Worm (Caenorhabditis elegans) whole organism, young adult: Measurements from ENCODE around the gene C49C8.6.
A peak's percentile ranks its signal among the peaks of the same experiment; 100 is the strongest.

ENCODE experiments used
- B0035.1 ChIP-seq: sonication (generic microtip); optimal IDR thresholded peaks from 2 replicates; lab custom pipeline; 2016; ENCODE audit warnings: missing genetic modification characterization, mild to moderate bottlenecking, missing compliant biosample characterization, missing genotype, missing genetic modification reagents
- C06A6.2 ChIP-seq: fragments of 200-800 bp; sonication (Bioruptor generic); conservative IDR thresholded peaks from 2 replicates; pipeline ENCODE4 v1.3.6; 2022; ENCODE audit warnings: missing genetic modification characterization, missing compliant biosample characterization
- C17E4.6 ChIP-seq: fragments of 200-800 bp; sonication (Bioruptor generic); IDR thresholded peaks from 2 replicates; pipeline ENCODE4 v1.3.6; 2022; ENCODE audit warnings: missing genetic modification reagents, missing genetic modification characterization, missing compliant biosample characterization
- F10E7.11 ChIP-seq: sonication (generic microtip); optimal IDR thresholded peaks from 2 replicates; lab custom pipeline; 2017; ENCODE audit warnings: mild to moderate bottlenecking, missing genetic modification characterization, moderate library complexity, missing compliant biosample characterization
- F33H1.4 ChIP-seq: fragments of 200-800 bp; sonication (Bioruptor generic); IDR thresholded peaks from 2 replicates; pipeline ENCODE4 v1.3.6; 2022; ENCODE audit warnings: missing genetic modification reagents, missing genetic modification characterization, missing compliant biosample characterization
- F57C9.4 ChIP-seq: sonication (generic microtip); optimal IDR thresholded peaks from 2 replicates; lab custom pipeline; 2017; ENCODE audit warnings: mild to moderate bottlenecking, missing genetic modification characterization, missing compliant biosample characterization
- K12H6.12 ChIP-seq: fragments of 200-800 bp; sonication (Bioruptor generic); optimal IDR thresholded peaks from 2 replicates; lab custom pipeline; 2018; ENCODE audit warnings: mild to moderate bottlenecking, missing genetic modification characterization, missing compliant biosample characterization
- Y56A3A.18 ChIP-seq: fragments of 200-800 bp; sonication (Bioruptor generic); IDR thresholded peaks from 2 replicates; pipeline ENCODE4 v1.3.6; 2022; ENCODE audit warnings: missing genetic modification reagents, missing genetic modification characterization, missing compliant biosample characterization
- Y95B8A.8 ChIP-seq: fragments of 200-800 bp; sonication (Bioruptor generic); IDR thresholded peaks from 2 replicates; pipeline ENCODE4 v1.3.6; 2022; ENCODE audit warnings: missing genetic modification reagents, missing genetic modification characterization, missing compliant biosample characterization
- ama-1 ChIP-seq, 3 experiments: fragments of 150-350 bp in 1 of 3; sonication (generic microtip) in 2 of 3; optimal IDR thresholded peaks; 2 replicates each; lab custom pipeline; 2014 to 2018; ENCODE audit warnings: missing biosample characterization in 2 of 3, missing genetic modification characterization in 2 of 3, missing genetic modification reagents in 2 of 3
- aptf-3 ChIP-seq: fragments of 200-800 bp; sonication (Bioruptor generic); IDR thresholded peaks from 2 replicates; pipeline ENCODE4 v1.3.6; 2022; ENCODE audit warnings: missing genetic modification characterization, missing compliant biosample characterization
- atf-7 ChIP-seq: sonication (generic microtip); optimal IDR thresholded peaks from 2 replicates; lab custom pipeline; 2017; ENCODE audit warnings: mild to moderate bottlenecking, missing genetic modification characterization, missing compliant biosample characterization
- attf-3 ChIP-seq: fragments of 200-800 bp; sonication (Bioruptor generic); conservative IDR thresholded peaks from 2 replicates; pipeline ENCODE4 v1.3.6; 2022; ENCODE audit warnings: missing genetic modification reagents, missing genetic modification characterization, missing compliant biosample characterization
- bed-1 ChIP-seq: fragments of 200-800 bp; sonication (Bioruptor generic); IDR thresholded peaks from 2 replicates; pipeline ENCODE4 v1.3.6; 2022; ENCODE audit warnings: missing genetic modification reagents, missing genetic modification characterization, missing compliant biosample characterization
- bed-2 ChIP-seq: fragments of 200-800 bp; sonication (Bioruptor generic); IDR thresholded peaks from 2 replicates; pipeline ENCODE4 v1.3.6; 2022; ENCODE audit warnings: missing genetic modification reagents, missing genetic modification characterization, missing compliant biosample characterization
- cebp-1 ChIP-seq, 2 experiments: fragments of 200-800 bp in 1 of 2; sonication (Bioruptor generic) in 1 of 2; sonication (generic microtip) in 1 of 2; IDR thresholded peaks in 1 of 2; optimal IDR thresholded peaks in 1 of 2; 2 replicates each; pipeline versions ENCODE4 v1.3.6 to Lab custom; 2017 to 2022; ENCODE audit warnings: missing compliant biosample characterization in 2 of 2, missing genetic modification characterization in 2 of 2, mild to moderate bottlenecking in 1 of 2, missing genetic modification reagents in 1 of 2, moderate library complexity in 1 of 2
- ceh-27 ChIP-seq: fragments of 200-800 bp; sonication (Bioruptor generic); optimal IDR thresholded peaks from 2 replicates; lab custom pipeline; 2018; ENCODE audit warnings: mild to moderate bottlenecking, missing genetic modification characterization, moderate library complexity, missing compliant biosample characterization
- dox-1 ChIP-seq: fragments of 200-800 bp; sonication (Bioruptor generic); IDR thresholded peaks from 2 replicates; pipeline ENCODE4 v1.3.6; 2022; ENCODE audit warnings: missing genetic modification reagents, missing genetic modification characterization, missing compliant biosample characterization
- egrh-3 ChIP-seq: fragments of 200-800 bp; sonication (Bioruptor generic); IDR thresholded peaks from 2 replicates; pipeline ENCODE4 v1.3.6; 2022; ENCODE audit warnings: missing genetic modification reagents, missing genetic modification characterization, missing compliant biosample characterization
- gei-17 ChIP-seq: fragments of 200-800 bp; sonication (Bioruptor generic); optimal IDR thresholded peaks from 2 replicates; lab custom pipeline; 2018; ENCODE audit warnings: mild to moderate bottlenecking, missing genetic modification characterization, missing compliant biosample characterization
- hlh-26 ChIP-seq: fragments of 200-800 bp; sonication (Bioruptor generic); conservative IDR thresholded peaks from 2 replicates; pipeline ENCODE4 v1.3.6; 2022; ENCODE audit warnings: missing genetic modification reagents, missing genetic modification characterization, missing compliant biosample characterization
- hmg-1.2 ChIP-seq: fragments of 200-800 bp; sonication (Bioruptor generic); IDR thresholded peaks from 2 replicates; pipeline ENCODE4 v1.3.6; 2022; ENCODE audit warnings: missing genetic modification reagents, missing genetic modification characterization, missing compliant biosample characterization
- hmg-20 ChIP-seq: fragments of 200-800 bp; sonication (Bioruptor generic); IDR thresholded peaks from 2 replicates; pipeline ENCODE4 v1.3.6; 2022; ENCODE audit warnings: missing genetic modification reagents, missing genetic modification characterization, missing compliant biosample characterization
- hsf-1 ChIP-seq: fragments of 200-800 bp; sonication (Bioruptor generic); IDR thresholded peaks from 2 replicates; pipeline ENCODE4 v1.3.6; 2022; ENCODE audit warnings: missing genetic modification reagents, missing genetic modification characterization, missing compliant biosample characterization
- lin-26 ChIP-seq: fragments of 200-800 bp; sonication (Bioruptor generic); IDR thresholded peaks from 2 replicates; pipeline ENCODE4 v1.3.6; 2022; ENCODE audit warnings: missing genetic modification reagents, missing genetic modification characterization, missing compliant biosample characterization
- lir-1 ChIP-seq: fragments of 200-800 bp; sonication (Bioruptor generic); conservative IDR thresholded peaks from 2 replicates; pipeline ENCODE4 v1.3.6; 2022; ENCODE audit warnings: missing genetic modification reagents, missing genetic modification characterization, missing compliant biosample characterization
- madf-3 ChIP-seq: fragments of 200-800 bp; sonication (Bioruptor generic); IDR thresholded peaks from 2 replicates; pipeline ENCODE4 v1.3.6; 2022; ENCODE audit warnings: missing genetic modification reagents, missing genetic modification characterization, missing compliant biosample characterization
- mel-28 ChIP-seq: sonication (generic microtip); optimal IDR thresholded peaks from 2 replicates; lab custom pipeline; 2016; ENCODE audit warnings: borderline replicate concordance, mild to moderate bottlenecking, missing genetic modification characterization, missing compliant biosample characterization
- mxl-1 ChIP-seq: sonication (generic microtip); optimal IDR thresholded peaks from 2 replicates; lab custom pipeline; 2016; ENCODE audit warnings: missing genetic modification characterization, missing compliant biosample characterization
- nfya-1 ChIP-seq: sonication (generic microtip); optimal IDR thresholded peaks from 2 replicates; lab custom pipeline; 2017; ENCODE audit warnings: antibody characterized with exemption, missing compliant biosample characterization, missing genetic modification characterization, borderline replicate concordance; ENCODE audit not compliant: insufficient read depth
- nhr-27 ChIP-seq: fragments of 200-800 bp; sonication (Bioruptor generic); optimal IDR thresholded peaks from 2 replicates; lab custom pipeline; 2018; ENCODE audit warnings: mild to moderate bottlenecking, missing genetic modification characterization, moderate library complexity, missing compliant biosample characterization
- nhr-90 ChIP-seq: sonication (generic microtip); optimal IDR thresholded peaks from 2 replicates; lab custom pipeline; 2016; ENCODE audit warnings: missing genotype, mild to moderate bottlenecking, missing genetic modification characterization, missing compliant biosample characterization
- pbrm-1 ChIP-seq: fragments of 200-800 bp; sonication (Bioruptor generic); IDR thresholded peaks from 2 replicates; pipeline ENCODE4 v1.3.6; 2022; ENCODE audit warnings: missing genetic modification reagents, missing genetic modification characterization, missing compliant biosample characterization
- rec-8 ChIP-seq, 2 experiments: sonication (generic microtip); optimal IDR thresholded peaks; 2 replicates each; lab custom pipeline; 2016; ENCODE audit warnings: mild to moderate bottlenecking in 2 of 2, missing genetic modification characterization in 2 of 2, missing genetic modification reagents in 2 of 2, missing genotype in 2 of 2, missing biosample characterization in 1 of 2, missing compliant biosample characterization in 1 of 2, moderate library complexity in 1 of 2
- sea-2 ChIP-seq: fragments of 200-800 bp; sonication (Bioruptor generic); IDR thresholded peaks from 2 replicates; pipeline ENCODE4 v1.3.6; 2022; ENCODE audit warnings: missing genetic modification characterization, missing compliant biosample characterization
- snpc-1.1 ChIP-seq: sonication (generic microtip); optimal IDR thresholded peaks from 2 replicates; lab custom pipeline; 2017; ENCODE audit warnings: missing genetic modification characterization, mild to moderate bottlenecking, missing compliant biosample characterization, antibody characterized with exemption, moderate library complexity, missing genotype, missing genetic modification reagents; ENCODE audit not compliant: insufficient read depth
- somi-1 ChIP-seq: fragments of 200-800 bp; sonication (Bioruptor generic); optimal IDR thresholded peaks from 2 replicates; lab custom pipeline; 2018; ENCODE audit warnings: mild to moderate bottlenecking, missing genetic modification characterization, missing compliant biosample characterization
- tlf-1 ChIP-seq: fragments of 200-800 bp; sonication (Bioruptor generic); optimal IDR thresholded peaks from 2 replicates; lab custom pipeline; 2018; ENCODE audit warnings: mild to moderate bottlenecking, missing genetic modification characterization, missing compliant biosample characterization
- unc-62 ChIP-seq: fragments of 150-350 bp; optimal IDR thresholded peaks from 2 replicates; lab custom pipeline; 2014; ENCODE audit warnings: missing biosample characterization, missing genetic modification reagents, missing genetic modification characterization
- zfh-2 ChIP-seq: fragments of 200-800 bp; sonication (Bioruptor generic); conservative IDR thresholded peaks from 2 replicates; pipeline ENCODE4 v1.3.6; 2022; ENCODE audit warnings: missing genetic modification reagents, missing genetic modification characterization, missing compliant biosample characterization
- ztf-6 ChIP-seq: fragments of 200-800 bp; sonication (Bioruptor generic); IDR thresholded peaks from 2 replicates; pipeline ENCODE4 v1.3.6; 2022; ENCODE audit warnings: missing genetic modification reagents, missing genetic modification characterization, missing compliant biosample characterization

Gene C49C8.6

ce11 chrIV:8686510-8686909 is 28.5 kb upstream of the C49C8.6 start, which contains the start of gene pole-2 (continued):
- no peak for TF ChIP-seq dox-1 (GFP tag; lab: Robert Waterston, UW)
- TF ChIP-seq lin-26 (GFP tag; lab: Robert Waterston, UW) = no peak
- TF ChIP-seq F10E7.11 (tag; lab: Kevin White, UChicago) = no peak
- TF ChIP-seq bed-1 (GFP tag; lab: Robert Waterston, UW) = no peak
- TF ChIP-seq bed-2 (GFP tag; lab: Robert Waterston, UW) = no peak
- no peak for TF ChIP-seq atf-7
- no peak for TF ChIP-seq gei-17
- no peak for TF ChIP-seq C17E4.6
- no peak for TF ChIP-seq K12H6.12 (tag; lab: Kevin White, UChicago)
- TF ChIP-seq Y95B8A.8 (GFP tag; lab: Robert Waterston, UW) = no peak
- TF ChIP-seq ceh-27 (GFP tag; lab: Kevin White, UChicago) = no peak
- peak; percentile 16; the same call in 1 of the 2 replicates for TF ChIP-seq hsf-1 (GFP tag; lab: Robert Waterston, UW)
- no peak for TF ChIP-seq hmg-1.2 (GFP tag; lab: Robert Waterston, UW)

- no peak for TF ChIP-seq F57C9.4 (tag; lab: Kevin White, UChicago)
Observed at ce11 chrIV:8679225-8679624, 21.2 kb upstream of the C49C8.6 start, which contains the start of gene nlp-60. TSS of gene nlp-60 (minus strand) at chrIV:8679325.

- TF ChIP-seq ama-1 (optimal IDR thresholded peaks at IDR 0.05; lab: Kevin White, UChicago) (no peak), ama-1 (GFP tag; optimal IDR thresholded peaks at IDR 0.05; lab: Kevin White, UChicago) (no peak), pbrm-1 (GFP tag; lab: Robert Waterston, UW) (no peak), lir-1 (no peak), rec-8 (tag; optimal IDR thresholded peaks at IDR 0.05; lab: Kevin White, UChicago) (no peak), nhr-90 (tag; lab: Kevin White, UChicago) (no peak), Y56A3A.18 (GFP tag; lab: Robert Waterston, UW) (no peak), somi-1 (GFP tag; lab: Kevin White, UChicago) (no peak), mel-28 (tag; lab: Kevin White, UChicago) (no peak), egrh-3 (GFP tag; lab: Robert Waterston, UW) (no peak), cebp-1 (GFP tag; IDR thresholded peaks at IDR 0.05; lab: Robert Waterston, UW) (no peak), cebp-1 (tag; optimal IDR thresholded peaks at IDR 0.05; lab: Kevin White, UChicago) (no peak), unc-62 (no peak)
Observed at ce11 chrIV:8677303-8677702, 19.3 kb upstream of the C49C8.6 start, which contains the start of gene F08B4.8. TSS of gene F08B4.8 (plus strand) at chrIV:8677603.

ce11 chrIV:8673733-8674375 is 15.8 kb upstream of the C49C8.6 start:
- TF ChIP-seq nfya-1 (tag; lab: Kevin White, UChicago) = no peak
- TF ChIP-seq sea-2 (GFP tag; lab: Robert Waterston, UW) = no peak
- TF ChIP-seq attf-3 (GFP tag; lab: Robert Waterston, UW) = no peak
- no peak for TF ChIP-seq mxl-1 (tag; lab: Kevin White, UChicago)
- TF ChIP-seq zfh-2 (GFP tag; lab: Robert Waterston, UW) = no peak
- no peak for TF ChIP-seq tlf-1 (GFP tag; lab: Kevin White, UChicago)
- TF ChIP-seq hlh-26 (GFP tag; lab: Robert Waterston, UW) = no peak
- TF ChIP-seq B0035.1 = no peak
- TF ChIP-seq aptf-3 (GFP tag; lab: Robert Waterston, UW) = no peak
- TF ChIP-seq snpc-1.1 (tag; lab: Kevin White, UChicago) = no peak
- no peak for TF ChIP-seq C06A6.2 (GFP tag; lab: Robert Waterston, UW)
- no peak for TF ChIP-seq madf-3 (GFP tag; lab: Robert Waterston, UW)
- no peak for TF ChIP-seq hmg-20 (GFP tag; lab: Robert Waterston, UW)
- TF ChIP-seq ztf-6 (GFP tag; lab: Robert Waterston, UW) = no peak
- TF ChIP-seq F33H1.4 (GFP tag; lab: Robert Waterston, UW) = no peak
- TF ChIP-seq nhr-27 (tag; lab: Kevin White, UChicago) = no peak
- TF ChIP-seq, all 124 proteins: peak for 0
